Fruit fly (Drosophila melanogaster) whole organism, embryonic: ENCODE results near the gene CG2909.

Source experiments
- Asciz ChIP-seq: fragments of 200-800 bp; sonication (Bioruptor generic); optimal IDR thresholded peaks from 2 replicates; lab custom pipeline; 2017; ENCODE audit warnings: missing biosample characterization, mild to moderate bottlenecking, missing genetic modification characterization, missing genetic modification reagents
- B-H1 ChIP-seq: fragments of 200-800 bp; sonication (Bioruptor generic); IDR thresholded peaks from 3 replicates; pipeline ENCODE4 v1.3.6; 2022; ENCODE audit warnings: missing biosample characterization, missing genetic modification characterization
- B-H2 ChIP-seq: fragments of 200-800 bp; sonication (Bioruptor generic); optimal IDR thresholded peaks from 2 replicates; lab custom pipeline; 2018; ENCODE audit warnings: missing biosample characterization, mild to moderate bottlenecking, missing genetic modification characterization
- BEAF-32 ChIP-seq: fragments of 200-800 bp; sonication (Bioruptor generic); optimal IDR thresholded peaks from 3 replicates; lab custom pipeline; 2017; ENCODE audit warnings: missing biosample characterization, missing genetic modification characterization, mild to moderate bottlenecking, moderate library complexity, missing genetic modification reagents
- Bteb2 ChIP-seq: fragments of 200-800 bp; sonication (Bioruptor generic); optimal IDR thresholded peaks from 2 replicates; lab custom pipeline; 2016; ENCODE audit warnings: missing biosample characterization, missing genetic modification characterization
- CG10147 ChIP-seq: fragments of 200-800 bp; sonication (Bioruptor generic); optimal IDR thresholded peaks from 2 replicates; lab custom pipeline; 2019; ENCODE audit warnings: missing biosample characterization, mild to moderate bottlenecking, missing genetic modification characterization, moderate library complexity
- CG11504 ChIP-seq: fragments of 200-800 bp; sonication (Bioruptor generic); optimal IDR thresholded peaks from 3 replicates; lab custom pipeline; 2019; ENCODE audit warnings: missing biosample characterization, mild to moderate bottlenecking, missing genetic modification characterization, moderate library complexity
- CG11723 ChIP-seq: fragments of 200-800 bp; sonication (Bioruptor generic); optimal IDR thresholded peaks from 2 replicates; lab custom pipeline; 2017; ENCODE audit warnings: missing biosample characterization, mild to moderate bottlenecking, missing genetic modification characterization
- CG13123 ChIP-seq: fragments of 200-800 bp; sonication (Bioruptor generic); optimal IDR thresholded peaks from 2 replicates; lab custom pipeline; 2016; ENCODE audit warnings: missing biosample characterization, missing genetic modification characterization
- CG17328 ChIP-seq: fragments of 200-800 bp; sonication (Bioruptor generic); IDR thresholded peaks from 2 replicates; pipeline ENCODE4 v1.3.6; 2022; ENCODE audit warnings: missing biosample characterization, missing genetic modification characterization
- CG17829 ChIP-seq: fragments of 200-800 bp; optimal IDR thresholded peaks from 2 replicates; lab custom pipeline; 2019; ENCODE audit warnings: missing biosample characterization, mild to moderate bottlenecking, missing genetic modification characterization, moderate library complexity
- CG1832 ChIP-seq: fragments of 200-800 bp; sonication (Bioruptor generic); optimal IDR thresholded peaks from 2 replicates; lab custom pipeline; 2017; ENCODE audit warnings: missing biosample characterization, mild to moderate bottlenecking, missing genetic modification characterization, inconsistent platforms
- CG2875 ChIP-seq: fragments of 200-800 bp; sonication (Bioruptor generic); optimal IDR thresholded peaks from 2 replicates; lab custom pipeline; 2017; ENCODE audit warnings: missing biosample characterization, mild to moderate bottlenecking, missing genetic modification characterization, missing genetic modification reagents
- CG3726 ChIP-seq: fragments of 200-800 bp; sonication (Bioruptor generic); IDR thresholded peaks from 3 replicates; pipeline ENCODE4, ENCODE4 v1.3.6; 2022; ENCODE audit warnings: missing biosample characterization, missing genetic modification characterization
- CG7271 ChIP-seq: fragments of 200-800 bp; sonication (Bioruptor generic); optimal IDR thresholded peaks from 2 replicates; lab custom pipeline; 2018; ENCODE audit warnings: missing biosample characterization, mild to moderate bottlenecking, missing genetic modification characterization, moderate library complexity
- CG9932 ChIP-seq: fragments of 200-800 bp; sonication (Bioruptor generic); IDR thresholded peaks from 2 replicates; pipeline ENCODE4 v1.3.6; 2022; ENCODE audit warnings: missing biosample characterization, missing genetic modification characterization
- Camta ChIP-seq: fragments of 200-800 bp; sonication (Bioruptor generic); optimal IDR thresholded peaks from 2 replicates; lab custom pipeline; 2016; ENCODE audit warnings: missing biosample characterization, missing genetic modification characterization
- CoRest ChIP-seq: fragments of 200-800 bp; sonication (Bioruptor generic); optimal IDR thresholded peaks from 3 replicates; lab custom pipeline; 2018; ENCODE audit warnings: missing biosample characterization, mild to moderate bottlenecking, missing genetic modification characterization, moderate library complexity
- D ChIP-seq, 2 experiments: fragments of 200-800 bp in 1 of 2; fragments of >200 bp in 1 of 2; sonication (Bioruptor generic) in 1 of 2; optimal IDR thresholded peaks; 2 replicates in 1 of 2; 3 replicates in 1 of 2; lab custom pipeline; 2017; ENCODE audit warnings: mild to moderate bottlenecking in 1 of 2, missing biosample characterization in 1 of 2, missing genetic modification characterization in 1 of 2, missing genetic modification reagents in 1 of 2
- D19B ChIP-seq: fragments of 200-800 bp; sonication (Bioruptor generic); optimal IDR thresholded peaks from 2 replicates; lab custom pipeline; 2017; ENCODE audit warnings: missing biosample characterization, mild to moderate bottlenecking, missing genetic modification characterization
- Dfd ChIP-seq, 2 experiments: fragments of >200 bp; optimal IDR thresholded peaks; 2 replicates each; lab custom pipeline; 2017; ENCODE audit warnings: missing biosample characterization in 2 of 2, missing genetic modification characterization in 2 of 2
- Gug ChIP-seq: fragments of 200-800 bp; sonication (Bioruptor generic); IDR thresholded peaks from 4 replicates; pipeline ENCODE4 v1.3.6; 2022; ENCODE audit warnings: missing biosample characterization, missing genetic modification characterization
- HHEX ChIP-seq: fragments of 200-800 bp; sonication (Bioruptor generic); optimal IDR thresholded peaks from 3 replicates; lab custom pipeline; 2017; ENCODE audit warnings: missing biosample characterization, mild to moderate bottlenecking, missing genetic modification characterization, missing genetic modification reagents
- MBD-R2 ChIP-seq: fragments of 200-800 bp; sonication (Bioruptor generic); IDR thresholded peaks from 2 replicates; pipeline ENCODE4 v1.3.6; 2022; ENCODE audit warnings: missing biosample characterization, missing genetic modification characterization
- Neu2 ChIP-seq: fragments of 200-800 bp; sonication (Bioruptor generic); optimal IDR thresholded peaks from 3 replicates; lab custom pipeline; 2016; ENCODE audit warnings: missing biosample characterization, missing genetic modification characterization, borderline replicate concordance
- al ChIP-seq: fragments of 200-800 bp; sonication (Bioruptor generic); IDR thresholded peaks from 2 replicates; pipeline ENCODE4 v1.3.6; 2022; ENCODE audit warnings: missing biosample characterization, missing genetic modification characterization
- ase ChIP-seq: fragments of 200-800 bp; sonication (Bioruptor generic); IDR thresholded peaks from 3 replicates; pipeline ENCODE4 v1.3.6; 2022; ENCODE audit warnings: missing biosample characterization, missing genetic modification characterization
- ato ChIP-seq: fragments of 200-800 bp; sonication (Bioruptor generic); IDR thresholded peaks from 2 replicates; pipeline ENCODE4 v1.3.6; 2022; ENCODE audit warnings: missing biosample characterization, missing genetic modification characterization; ENCODE audit not compliant: partially characterized antibody
- bsh ChIP-seq, 2 experiments: fragments of 200-800 bp; sonication (Bioruptor generic); optimal IDR thresholded peaks; 2 replicates each; lab custom pipeline; 2017 to 2018; ENCODE audit warnings: mild to moderate bottlenecking in 2 of 2, missing biosample characterization in 2 of 2, missing genetic modification characterization in 2 of 2, moderate library complexity in 1 of 2
- btn ChIP-seq: fragments of 200-800 bp; sonication (Bioruptor generic); optimal IDR thresholded peaks from 2 replicates; lab custom pipeline; 2016; ENCODE audit warnings: missing biosample characterization, missing genetic modification characterization
- cad ChIP-seq: fragments of >200 bp; optimal IDR thresholded peaks from 2 replicates; lab custom pipeline; 2017; ENCODE audit warnings: missing biosample characterization, missing genetic modification characterization
- caup ChIP-seq: fragments of 200-800 bp; sonication (Bioruptor generic); optimal IDR thresholded peaks from 3 replicates; lab custom pipeline; 2017; ENCODE audit warnings: missing biosample characterization, mild to moderate bottlenecking, missing genetic modification characterization, moderate library complexity; ENCODE audit not compliant: severe bottlenecking
- da ChIP-seq: fragments of 200-800 bp; sonication (Bioruptor generic); optimal IDR thresholded peaks from 2 replicates; lab custom pipeline; 2016; ENCODE audit warnings: missing biosample characterization, missing genetic modification characterization
- dmrt99B ChIP-seq: fragments of 200-800 bp; sonication (Bioruptor generic); optimal IDR thresholded peaks from 2 replicates; lab custom pipeline; 2018; ENCODE audit warnings: missing biosample characterization, mild to moderate bottlenecking, missing genetic modification characterization, moderate library complexity
- fd64A ChIP-seq: fragments of 200-800 bp; sonication (Bioruptor generic); optimal IDR thresholded peaks from 3 replicates; lab custom pipeline; 2018; ENCODE audit warnings: missing biosample characterization, mild to moderate bottlenecking, missing genetic modification characterization
- gem ChIP-seq: fragments of 200-800 bp; sonication (Bioruptor generic); optimal IDR thresholded peaks from 2 replicates; lab custom pipeline; 2019; ENCODE audit warnings: missing biosample characterization, mild to moderate bottlenecking, missing genetic modification characterization, moderate library complexity
- hbn ChIP-seq: fragments of 200-800 bp; sonication (Bioruptor generic); IDR thresholded peaks from 2 replicates; pipeline ENCODE4 v1.3.6; 2022; ENCODE audit warnings: missing biosample characterization, missing genetic modification characterization; ENCODE audit not compliant: partially characterized antibody
- ind ChIP-seq: fragments of 200-800 bp; sonication (Bioruptor generic); optimal IDR thresholded peaks from 3 replicates; lab custom pipeline; 2016; ENCODE audit warnings: missing biosample characterization, missing genetic modification characterization
- lab ChIP-seq: fragments of 200-800 bp; sonication (Bioruptor generic); optimal IDR thresholded peaks from 3 replicates; lab custom pipeline; 2017; ENCODE audit warnings: missing biosample characterization, missing genetic modification characterization, mild to moderate bottlenecking, moderate library complexity, missing genetic modification reagents
- maf-S ChIP-seq: fragments of 200-800 bp; sonication (Bioruptor generic); optimal IDR thresholded peaks from 2 replicates; lab custom pipeline; 2016; ENCODE audit warnings: missing biosample characterization, missing genetic modification characterization
- onecut ChIP-seq: fragments of 200-800 bp; sonication (Bioruptor generic); IDR thresholded peaks from 2 replicates; pipeline ENCODE4 v1.3.6; 2022; ENCODE audit warnings: missing biosample characterization, missing genetic modification characterization
- pfk ChIP-seq: fragments of 200-800 bp; sonication (Bioruptor generic); optimal IDR thresholded peaks from 2 replicates; lab custom pipeline; 2018; ENCODE audit warnings: missing biosample characterization, mild to moderate bottlenecking, missing genetic modification characterization, moderate library complexity
- pita ChIP-seq: fragments of 200-800 bp; sonication (Bioruptor generic); optimal IDR thresholded peaks from 2 replicates; lab custom pipeline; 2017; ENCODE audit warnings: missing biosample characterization, mild to moderate bottlenecking, missing genetic modification characterization
- row ChIP-seq: fragments of 200-800 bp; sonication (Bioruptor generic); IDR thresholded peaks from 3 replicates; pipeline ENCODE4 v1.3.6; 2022; ENCODE audit warnings: missing biosample characterization, missing genetic modification characterization
- sc ChIP-seq, 3 experiments: fragments of >200 bp in 2 of 3; fragments of 200-800 bp in 1 of 3; sonication (Bioruptor generic) in 1 of 3; optimal IDR thresholded peaks; 2 replicates in 2 of 3; 3 replicates in 1 of 3; lab custom pipeline; 2017; ENCODE audit warnings: mild to moderate bottlenecking in 1 of 3, missing biosample characterization in 1 of 3, missing genetic modification characterization in 1 of 3, missing genetic modification reagents in 1 of 3
- slou ChIP-seq: fragments of 200-800 bp; sonication (Bioruptor generic); optimal IDR thresholded peaks from 3 replicates; lab custom pipeline; 2016; ENCODE audit warnings: missing biosample characterization, missing genetic modification characterization
- sna ChIP-seq: fragments of 200-800 bp; sonication (Bioruptor generic); IDR thresholded peaks from 2 replicates; pipeline ENCODE4 v1.3.6; 2022; ENCODE audit warnings: missing biosample characterization, missing genetic modification characterization; ENCODE audit not compliant: partially characterized antibody
- so ChIP-seq: fragments of 200-800 bp; sonication (Bioruptor generic); IDR thresholded peaks from 3 replicates; pipeline ENCODE4 v1.3.6; 2022; ENCODE audit warnings: missing biosample characterization, missing genetic modification characterization
- tin ChIP-seq: fragments of 200-800 bp; sonication (Bioruptor generic); optimal IDR thresholded peaks from 3 replicates; lab custom pipeline; 2016; ENCODE audit warnings: missing biosample characterization, missing genetic modification characterization
- zen ChIP-seq: fragments of 200-800 bp; sonication (Bioruptor generic); optimal IDR thresholded peaks from 3 replicates; lab custom pipeline; 2018; ENCODE audit warnings: missing biosample characterization, mild to moderate bottlenecking, missing genetic modification characterization, moderate library complexity

CG2909 gene

dm6 chrX:10300140-10300539 lies 26.1 kb upstream of the CG2909 start (continued):
- TF ChIP-seq BEAF-32 (GFP tag; lab: Kevin White, UChicago) = no peak
- TF ChIP-seq CG17328 (GFP tag; lab: Robert Waterston, UW) = no peak
- TF ChIP-seq Neu2 (GFP tag; lab: Kevin White, UChicago) = no peak
- no peak for TF ChIP-seq so
- TF ChIP-seq ato (GFP tag; lab: Robert Waterston, UW) = no peak
- no peak for TF ChIP-seq caup (GFP tag; lab: Kevin White, UChicago)
- peak; percentile 49 for TF ChIP-seq gem (tag; lab: Kevin White, UChicago)
- TF ChIP-seq B-H1 = no peak
- no peak for TF ChIP-seq sc (optimal IDR thresholded peaks at IDR 0.05; lab: Kevin White, UChicago)
- no peak for TF ChIP-seq sc (GFP tag; optimal IDR thresholded peaks at IDR 0.05; lab: Kevin White, UChicago)
- TF ChIP-seq Bteb2 (GFP tag; lab: Kevin White, UChicago) = no peak
- TF ChIP-seq onecut (GFP tag; lab: Robert Waterston, UW) = no peak
- TF ChIP-seq fd64A = no peak
- TF ChIP-seq pita (GFP tag; lab: Kevin White, UChicago) = no peak
- no peak for TF ChIP-seq CG1832
- TF ChIP-seq D19B = no peak
- TF ChIP-seq CG11504 (tag; lab: Kevin White, UChicago) = peak; percentile 41
- TF ChIP-seq CG13123 (GFP tag; lab: Kevin White, UChicago) = no peak
- peak; percentile 8 for TF ChIP-seq lab
- TF ChIP-seq al (GFP tag; lab: Robert Waterston, UW) = no peak
- no peak for TF ChIP-seq zen (tag; lab: Kevin White, UChicago)
- no peak for TF ChIP-seq tin (GFP tag; lab: Kevin White, UChicago)
- TF ChIP-seq MBD-R2 (GFP tag; lab: Robert Waterston, UW) = no peak
- TF ChIP-seq ase = no peak
- no peak for TF ChIP-seq da (GFP tag; lab: Kevin White, UChicago)
- no peak for TF ChIP-seq btn (GFP tag; lab: Kevin White, UChicago)
- TF ChIP-seq Camta (GFP tag; lab: Kevin White, UChicago) = no peak
- TF ChIP-seq maf-S (GFP tag; lab: Kevin White, UChicago) = no peak
- TF ChIP-seq Gug (GFP tag; lab: Robert Waterston, UW) = no peak
- TF ChIP-seq ind (GFP tag; lab: Kevin White, UChicago) = no peak
- no peak for TF ChIP-seq CG2875 (GFP tag; lab: Kevin White, UChicago)
- no peak for TF ChIP-seq D (optimal IDR thresholded peaks at IDR 0.05; lab: Kevin White, UChicago)
- no peak for TF ChIP-seq D (GFP tag; optimal IDR thresholded peaks at IDR 0.05; lab: Kevin White, UChicago)
- TF ChIP-seq row (GFP tag; lab: Robert Waterston, UW) = peak; percentile 38; the same call in 1 of the 3 replicates
- no peak for TF ChIP-seq CG7271 (tag; lab: Kevin White, UChicago)
- no peak for TF ChIP-seq B-H2 (GFP tag; lab: Kevin White, UChicago)
- TF ChIP-seq bsh (GFP tag; optimal IDR thresholded peaks at IDR 0.05; lab: Kevin White, UChicago) = peak in 1 of 2 experiments; percentile 16
- TF ChIP-seq CG11723 (GFP tag; lab: Kevin White, UChicago) = no peak
- no peak for TF ChIP-seq CG10147
- no peak for TF ChIP-seq slou
- no peak for TF ChIP-seq CG17829 (tag; lab: Kevin White, UChicago)
- no peak for TF ChIP-seq sna
- no peak for TF ChIP-seq CG9932
- TF ChIP-seq dmrt99B (tag; lab: Kevin White, UChicago) = peak; percentile 44
- no peak for TF ChIP-seq CG3726 (GFP tag; lab: Robert Waterston, UW)
- no peak for TF ChIP-seq Asciz (GFP tag; lab: Kevin White, UChicago)
- TF ChIP-seq CoRest (tag; lab: Kevin White, UChicago) = no peak
- TF ChIP-seq Dfd (GFP tag; optimal IDR thresholded peaks at IDR 0.05; lab: Kevin White, UChicago) = no peak
- no peak for TF ChIP-seq HHEX (GFP tag; lab: Kevin White, UChicago)
- no peak for TF ChIP-seq cad (GFP tag; lab: Kevin White, UChicago)
- no peak for TF ChIP-seq pfk (GFP tag; lab: Kevin White, UChicago)
- TF ChIP-seq hbn = no peak
